Worm (Caenorhabditis elegans) whole organism, mixed stage, embryonic: ENCODE data around the gene R02E12.12.

Source experiments
- M03D4.4 ChIP-seq: sonication (generic microtip); optimal IDR thresholded peaks from 2 replicates; lab custom pipeline; 2017; ENCODE audit warnings: mild to moderate bottlenecking, missing genetic modification characterization, missing compliant biosample characterization
- bed-3 ChIP-seq: fragments of 200-800 bp; sonication (Bioruptor generic); optimal IDR thresholded peaks from 3 replicates; lab custom pipeline; 2018; ENCODE audit warnings: mild to moderate bottlenecking, missing genetic modification characterization, moderate library complexity, missing compliant biosample characterization
- blmp-1 ChIP-seq: fragments of 150-350 bp; optimal IDR thresholded peaks from 2 replicates; lab custom pipeline; 2014; ENCODE audit warnings: missing biosample characterization, missing genetic modification characterization
- ceh-39 ChIP-seq: fragments of 150-350 bp; optimal IDR thresholded peaks from 2 replicates; lab custom pipeline; 2014; ENCODE audit warnings: missing biosample characterization, missing genetic modification characterization
- ceh-43 ChIP-seq: fragments of 200-800 bp; sonication (Bioruptor generic); optimal IDR thresholded peaks from 2 replicates; lab custom pipeline; 2018; ENCODE audit warnings: mild to moderate bottlenecking, missing genetic modification characterization, moderate library complexity, missing compliant biosample characterization
- ceh-83 ChIP-seq: fragments of 200-800 bp; sonication (Bioruptor generic); optimal IDR thresholded peaks from 2 replicates; lab custom pipeline; 2018; ENCODE audit warnings: mild to moderate bottlenecking, missing genetic modification characterization, missing compliant biosample characterization
- ces-1 ChIP-seq: fragments of 150-350 bp; optimal IDR thresholded peaks from 2 replicates; lab custom pipeline; 2014; ENCODE audit warnings: missing biosample characterization, missing genetic modification reagents, missing genetic modification characterization
- cnd-1 ChIP-seq: fragments of 200-800 bp; sonication (Bioruptor generic); optimal IDR thresholded peaks from 2 replicates; lab custom pipeline; 2018; ENCODE audit warnings: mild to moderate bottlenecking, missing genetic modification characterization, missing compliant biosample characterization
- drap-1 ChIP-seq: fragments of 200-800 bp; sonication (Bioruptor generic); optimal IDR thresholded peaks from 3 replicates; lab custom pipeline; 2018; ENCODE audit warnings: mild to moderate bottlenecking, missing genetic modification characterization, missing compliant biosample characterization
- elt-1 ChIP-seq: sonication (generic microtip); optimal IDR thresholded peaks from 2 replicates; lab custom pipeline; 2017; ENCODE audit warnings: missing genetic modification characterization, mild to moderate bottlenecking, missing compliant biosample characterization, antibody characterized with exemption, moderate library complexity, borderline replicate concordance; ENCODE audit not compliant: insufficient read depth
- elt-3 ChIP-seq: fragments of 150-350 bp; optimal IDR thresholded peaks from 2 replicates; lab custom pipeline; 2014; ENCODE audit warnings: missing biosample characterization, missing genetic modification characterization
- flh-1 ChIP-seq: fragments of 200-800 bp; sonication (Bioruptor generic); optimal IDR thresholded peaks from 2 replicates; lab custom pipeline; 2018; ENCODE audit warnings: mild to moderate bottlenecking, missing genetic modification characterization, moderate library complexity, missing compliant biosample characterization
- ham-2 ChIP-seq: fragments of 200-800 bp; sonication (Bioruptor generic); optimal IDR thresholded peaks from 2 replicates; lab custom pipeline; 2018; ENCODE audit warnings: mild to moderate bottlenecking, missing genetic modification characterization, missing compliant biosample characterization
- hlh-1 ChIP-seq: fragments of 150-350 bp; optimal IDR thresholded peaks from 2 replicates; lab custom pipeline; 2014; ENCODE audit warnings: missing biosample characterization, missing genetic modification reagents, missing genetic modification characterization
- lin-13 ChIP-seq: fragments of 150-350 bp; optimal IDR thresholded peaks from 2 replicates; lab custom pipeline; 2014; ENCODE audit warnings: missing biosample characterization, missing genetic modification characterization
- lin-32 ChIP-seq: fragments of 200-800 bp; sonication (Bioruptor generic); optimal IDR thresholded peaks from 2 replicates; lab custom pipeline; 2018; ENCODE audit warnings: mild to moderate bottlenecking, missing genetic modification characterization, missing compliant biosample characterization
- lsy-2 ChIP-seq: fragments of 150-350 bp; optimal IDR thresholded peaks from 2 replicates; lab custom pipeline; 2014; ENCODE audit warnings: missing biosample characterization, missing genetic modification characterization
- mep-1 ChIP-seq: fragments of 150-350 bp; optimal IDR thresholded peaks from 2 replicates; lab custom pipeline; 2017; ENCODE audit warnings: missing biosample characterization, missing genetic modification reagents, missing genetic modification characterization, inconsistent platforms
- mls-2 ChIP-seq: sonication (generic microtip); optimal IDR thresholded peaks from 2 replicates; lab custom pipeline; 2016; ENCODE audit warnings: mild to moderate bottlenecking, missing genetic modification characterization, moderate library complexity, missing compliant biosample characterization
- nhr-12 ChIP-seq: fragments of 150-350 bp; optimal IDR thresholded peaks from 2 replicates; lab custom pipeline; 2014; ENCODE audit warnings: missing biosample characterization, missing genetic modification characterization
- nhr-2 ChIP-seq: fragments of 150-350 bp; optimal IDR thresholded peaks from 2 replicates; lab custom pipeline; 2014; ENCODE audit warnings: missing biosample characterization, missing genetic modification characterization
- nhr-237 ChIP-seq: fragments of 150-350 bp; optimal IDR thresholded peaks from 2 replicates; lab custom pipeline; 2014; ENCODE audit warnings: missing biosample characterization, missing genetic modification characterization
- nhr-76 ChIP-seq: sonication (generic microtip); optimal IDR thresholded peaks from 2 replicates; lab custom pipeline; 2017; ENCODE audit warnings: missing biosample characterization, missing genetic modification characterization
- pha-4 ChIP-seq: fragments of 150-350 bp; optimal IDR thresholded peaks from 2 replicates; lab custom pipeline; 2018; ENCODE audit warnings: missing biosample characterization, missing genetic modification reagents, missing genetic modification characterization
- sem-2 ChIP-seq: fragments of 200-800 bp; sonication (Bioruptor generic); optimal IDR thresholded peaks from 2 replicates; lab custom pipeline; 2018; ENCODE audit warnings: mild to moderate bottlenecking, missing genetic modification characterization, missing compliant biosample characterization
- snpc-4 ChIP-seq: fragments of 150-350 bp; optimal IDR thresholded peaks from 2 replicates; lab custom pipeline; 2014; ENCODE audit warnings: missing biosample characterization, missing genetic modification characterization
- sptf-1 ChIP-seq: sonication (generic microtip); optimal IDR thresholded peaks from 2 replicates; lab custom pipeline; 2017; ENCODE audit warnings: mild to moderate bottlenecking, missing genetic modification characterization, moderate library complexity, missing compliant biosample characterization
- tbx-8 ChIP-seq: fragments of 200-800 bp; sonication (Bioruptor generic); optimal IDR thresholded peaks from 2 replicates; lab custom pipeline; 2018; ENCODE audit warnings: mild to moderate bottlenecking, missing genetic modification characterization, moderate library complexity, missing compliant biosample characterization
- unc-120 ChIP-seq: sonication (generic microtip); optimal IDR thresholded peaks from 2 replicates; lab custom pipeline; 2017; ENCODE audit warnings: missing genetic modification characterization, missing compliant biosample characterization; ENCODE audit not compliant: poor library complexity, severe bottlenecking
- unc-39 ChIP-seq: fragments of 150-350 bp; optimal IDR thresholded peaks from 2 replicates; lab custom pipeline; 2014; ENCODE audit warnings: missing biosample characterization, missing genetic modification characterization
- unc-62 ChIP-seq: fragments of 150-350 bp; optimal IDR thresholded peaks from 2 replicates; lab custom pipeline; 2014; ENCODE audit warnings: missing biosample characterization, missing genetic modification reagents, missing genetic modification characterization
- ztf-11 ChIP-seq: fragments of 150-350 bp; optimal IDR thresholded peaks from 2 replicates; lab custom pipeline; 2014; ENCODE audit warnings: missing biosample characterization, missing genetic modification characterization

Gene R02E12.12

DNA sequence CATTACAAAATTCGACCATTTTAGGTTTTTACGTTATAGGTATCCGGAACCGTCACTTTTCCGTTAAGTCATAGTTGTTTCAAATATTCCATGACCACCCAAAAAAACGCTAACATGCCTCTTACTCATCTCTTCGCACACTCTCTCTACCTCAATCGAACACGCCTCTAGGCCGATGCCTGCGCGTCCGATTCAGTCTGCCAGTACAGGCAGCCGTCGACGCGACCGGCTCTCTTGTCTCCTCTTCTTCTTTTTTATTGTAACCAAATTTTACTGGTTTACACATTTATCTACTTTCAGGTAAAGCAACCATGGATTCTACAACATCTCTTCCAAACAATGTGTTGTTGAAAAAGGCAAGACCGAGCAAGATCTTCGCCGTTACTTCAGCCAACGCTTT, 8.6 kb downstream of the R02E12.12 start, which contains the start of gene mop-25.1:
Gene mop-25.1 (plus strand): TSS at position 301 of the 400 bp plus-strand sequence.
- no peak for TF ChIP-seq ztf-11
- TF ChIP-seq, all 35 proteins: peak for 0

DNA sequence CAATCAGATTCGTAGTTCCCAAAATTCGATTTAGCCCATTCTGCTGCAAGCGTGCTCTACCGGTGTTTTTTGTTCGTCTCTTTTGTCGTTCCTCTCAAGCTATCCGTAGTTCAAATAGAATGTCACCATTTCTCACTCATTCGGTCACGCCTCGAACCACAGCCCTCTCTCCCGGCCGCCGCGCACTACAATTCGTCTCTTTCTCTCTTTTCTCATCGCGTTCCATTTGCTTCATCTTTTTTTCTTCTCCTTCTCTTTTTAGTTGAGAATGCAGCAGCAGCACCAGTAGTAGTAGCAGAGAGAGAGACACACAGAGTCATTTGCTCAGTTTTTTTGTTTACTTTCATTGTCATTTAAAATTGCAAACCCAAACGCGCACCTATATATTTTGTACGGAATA, 12.8 kb downstream of the R02E12.12 start, which contains the start of gene hrg-1:
Gene hrg-1 (minus strand): TSS at position 109 of the 400 bp plus-strand sequence.
- TF ChIP-seq ces-1 (GFP tag; lab: Kevin White, UChicago) (no peak), blmp-1 (tag; lab: Kevin White, UChicago) (peak; percentile 2), drap-1 (peak; percentile 13), ceh-43 (no peak), flh-1 (no peak), pha-4 (tag; lab: Kevin White, UChicago) (peak; percentile 27), unc-120 (tag; lab: Kevin White, UChicago) (peak; percentile 35)

DNA sequence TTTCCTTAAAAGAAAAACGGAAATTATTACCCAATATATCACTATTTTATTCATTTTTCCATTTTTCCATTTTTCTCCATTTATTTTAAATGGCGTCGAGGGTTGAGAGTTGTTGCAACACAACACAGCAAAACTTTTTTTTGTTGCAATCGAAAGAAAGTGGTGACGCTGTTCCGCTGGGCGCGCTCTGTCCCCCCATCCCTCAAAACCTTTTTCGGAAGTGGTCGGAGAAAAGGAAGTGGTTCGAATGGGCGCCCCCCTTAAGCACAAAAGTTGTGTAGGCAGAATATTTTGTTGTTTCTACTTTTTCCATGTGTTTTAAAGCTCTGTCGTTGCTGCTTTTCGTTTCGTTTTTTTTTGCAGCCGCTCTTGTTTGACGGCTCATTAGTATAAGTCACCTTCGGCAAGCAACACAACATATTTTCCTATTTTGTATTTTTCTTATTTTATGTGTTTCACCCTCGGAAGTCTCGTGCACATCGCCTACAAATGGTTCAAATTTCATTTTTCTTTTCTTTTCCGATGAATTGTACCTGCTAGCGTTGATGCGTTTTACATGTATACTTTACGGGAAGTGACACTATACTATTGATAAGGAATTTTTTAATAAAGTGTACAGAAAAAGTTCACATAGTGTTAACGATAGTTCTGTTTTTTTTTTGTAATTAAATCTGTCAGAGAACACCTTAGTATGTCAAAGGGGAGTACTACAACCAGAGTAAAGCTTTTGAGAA, 14.4 kb downstream of the R02E12.12 start:
- TF ChIP-seq lin-32, result no peak
- TF ChIP-seq flh-1, result no peak
- no peak for TF ChIP-seq sptf-1 (tag; lab: Kevin White, UChicago)
- no peak for TF ChIP-seq drap-1
- no peak for TF ChIP-seq unc-39 (tag; lab: Kevin White, UChicago)
- no peak for TF ChIP-seq ceh-43
- no peak for TF ChIP-seq mep-1 (tag; lab: Kevin White, UChicago)
- no peak for TF ChIP-seq nhr-12
- no peak for TF ChIP-seq lsy-2 (tag; lab: Kevin White, UChicago)
- TF ChIP-seq, all 35 proteins: peak for 0

DNA sequence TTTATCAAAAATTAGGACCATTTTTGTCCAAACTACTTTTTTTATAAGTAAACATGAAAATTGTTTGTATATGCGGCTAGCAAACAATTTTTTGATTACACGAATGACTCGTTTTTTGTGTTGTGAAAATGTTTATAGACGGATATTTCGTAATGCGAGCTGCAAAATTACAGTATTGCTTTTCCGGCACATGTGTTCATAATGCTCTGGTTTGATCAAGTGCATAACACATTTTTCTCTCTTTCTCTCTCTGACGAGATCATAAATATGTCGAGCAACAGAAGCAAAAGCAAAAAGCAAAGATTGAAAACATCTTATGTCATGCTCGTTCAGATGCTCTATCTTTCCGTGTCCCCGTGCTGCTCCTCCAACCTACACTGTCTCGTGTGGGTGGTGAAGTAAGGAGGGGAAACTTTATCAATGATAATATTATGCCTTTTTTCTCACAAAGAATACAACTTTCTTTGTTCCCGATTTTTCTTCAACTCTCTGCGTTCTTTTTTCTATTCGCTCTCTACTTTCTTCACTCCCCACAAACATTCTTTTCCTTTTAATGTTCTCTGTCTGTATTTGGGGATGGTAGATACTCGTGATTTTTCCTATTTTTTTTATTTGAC, 15.4 kb downstream of the R02E12.12 start:
- TF ChIP-seq sptf-1 (tag; lab: Kevin White, UChicago), result no peak
- no peak for TF ChIP-seq mls-2 (tag; lab: Kevin White, UChicago)
- no peak for TF ChIP-seq ceh-43
- no peak for TF ChIP-seq sem-2 (GFP tag; lab: Kevin White, UChicago)
- TF ChIP-seq nhr-2, result no peak
- no peak for TF ChIP-seq blmp-1 (tag; lab: Kevin White, UChicago)
- no peak for TF ChIP-seq elt-3 (tag; lab: Kevin White, UChicago)
- TF ChIP-seq ceh-83, result no peak
- TF ChIP-seq hlh-1 (tag; lab: Kevin White, UChicago), result no peak
- no peak for TF ChIP-seq ceh-39 (tag; lab: Kevin White, UChicago)
- TF ChIP-seq M03D4.4 (tag; lab: Kevin White, UChicago), result no peak
- no peak for TF ChIP-seq lin-32
- TF ChIP-seq bed-3 (GFP tag; lab: Kevin White, UChicago), result no peak
- TF ChIP-seq unc-62 (GFP tag; lab: Kevin White, UChicago), result no peak
- TF ChIP-seq cnd-1 (tag; lab: Kevin White, UChicago), result no peak
- no peak for TF ChIP-seq nhr-237 (tag; lab: Kevin White, UChicago)

DNA sequence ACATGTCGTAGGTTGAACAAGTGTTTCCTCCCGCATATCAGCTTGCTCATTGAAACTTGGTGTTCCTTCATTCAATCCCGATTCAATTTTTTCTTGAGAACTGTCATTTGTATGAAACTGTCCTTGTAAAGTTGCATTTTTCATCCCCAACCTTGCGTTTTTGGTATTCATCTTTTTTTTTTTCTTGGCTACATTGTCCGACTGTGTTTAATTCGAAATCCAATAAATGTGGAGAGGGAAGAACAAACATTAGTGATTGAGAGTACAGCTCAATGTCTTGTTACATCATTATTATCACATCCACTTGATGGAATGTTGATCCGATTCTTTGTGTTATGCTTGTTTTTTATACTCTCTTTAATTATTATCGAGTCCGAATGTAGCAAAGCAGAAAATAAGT, 18.6 kb downstream of the R02E12.12 start, which contains the start of gene acr-10:
Gene acr-10 (plus strand): TSS at position 301 of the 400 bp plus-strand sequence.
- TF ChIP-seq ceh-83 (no peak), bed-3 (GFP tag; lab: Kevin White, UChicago) (no peak), nhr-2 (no peak), ceh-39 (tag; lab: Kevin White, UChicago) (no peak), sem-2 (GFP tag; lab: Kevin White, UChicago) (no peak), unc-120 (tag; lab: Kevin White, UChicago) (no peak), nhr-12 (no peak), lsy-2 (tag; lab: Kevin White, UChicago) (no peak), elt-1 (tag; lab: Kevin White, UChicago) (no peak), pha-4 (tag; lab: Kevin White, UChicago) (no peak), tbx-8 (GFP tag; lab: Kevin White, UChicago) (no peak), lin-32 (no peak), unc-39 (tag; lab: Kevin White, UChicago) (no peak), ham-2 (GFP tag; lab: Kevin White, UChicago) (no peak), lin-13 (no peak), snpc-4 (tag; lab: Kevin White, UChicago) (no peak), mep-1 (tag; lab: Kevin White, UChicago) (no peak), nhr-76 (tag; lab: Kevin White, UChicago) (no peak)
